Worm (Caenorhabditis elegans) whole organism, young adult: ENCODE data around the gene F47B8.3.

ENCODE experiments used
- B0019.2 ChIP-seq: fragments of 200-800 bp; sonication (Bioruptor generic); conservative IDR thresholded peaks from 2 replicates; pipeline ENCODE4 v1.3.6; 2022; ENCODE audit warnings: missing genetic modification reagents, missing genetic modification characterization, missing compliant biosample characterization
- B0261.1 ChIP-seq: sonication (generic microtip); optimal IDR thresholded peaks from 2 replicates; lab custom pipeline; 2016; ENCODE audit warnings: mild to moderate bottlenecking, missing genetic modification characterization, moderate library complexity, missing compliant biosample characterization
- C06A6.2 ChIP-seq: fragments of 200-800 bp; sonication (Bioruptor generic); conservative IDR thresholded peaks from 2 replicates; pipeline ENCODE4 v1.3.6; 2022; ENCODE audit warnings: missing genetic modification characterization, missing compliant biosample characterization
- D2030.7 ChIP-seq: fragments of 200-800 bp; sonication (Bioruptor generic); IDR thresholded peaks from 2 replicates; pipeline ENCODE4 v1.3.6; 2022; ENCODE audit warnings: missing genetic modification reagents, missing genetic modification characterization, missing compliant biosample characterization
- F23B12.7 ChIP-seq: sonication (generic microtip); optimal IDR thresholded peaks from 2 replicates; lab custom pipeline; 2017; ENCODE audit warnings: missing genetic modification characterization, mild to moderate bottlenecking, missing compliant biosample characterization, antibody characterized with exemption, moderate library complexity; ENCODE audit not compliant: insufficient read depth
- F49E8.2 ChIP-seq: sonication (generic microtip); optimal IDR thresholded peaks from 3 replicates; lab custom pipeline; 2017; ENCODE audit warnings: missing genetic modification characterization, mild to moderate bottlenecking, missing compliant biosample characterization, antibody characterized with exemption, moderate library complexity; ENCODE audit not compliant: insufficient read depth
- F57A8.1 ChIP-seq: fragments of 200-800 bp; sonication (Bioruptor generic); optimal IDR thresholded peaks from 2 replicates; lab custom pipeline; 2018; ENCODE audit warnings: mild to moderate bottlenecking, missing genetic modification characterization, moderate library complexity, missing compliant biosample characterization
- K11D2.4 ChIP-seq: fragments of 200-800 bp; sonication (Bioruptor generic); IDR thresholded peaks from 2 replicates; pipeline ENCODE4 v1.3.6; 2022; ENCODE audit warnings: missing genetic modification reagents, missing genetic modification characterization, missing compliant biosample characterization
- akir-1 ChIP-seq: fragments of 200-800 bp; sonication (Bioruptor generic); optimal IDR thresholded peaks from 2 replicates; lab custom pipeline; 2018; ENCODE audit warnings: mild to moderate bottlenecking, missing genetic modification characterization, moderate library complexity, missing compliant biosample characterization
- aptf-3 ChIP-seq: fragments of 200-800 bp; sonication (Bioruptor generic); IDR thresholded peaks from 2 replicates; pipeline ENCODE4 v1.3.6; 2022; ENCODE audit warnings: missing genetic modification characterization, missing compliant biosample characterization
- attf-6 ChIP-seq: fragments of 200-800 bp; sonication (Bioruptor generic); IDR thresholded peaks from 2 replicates; pipeline ENCODE4 v1.3.6; 2022; ENCODE audit warnings: missing genetic modification reagents, missing genetic modification characterization, missing compliant biosample characterization
- cebp-1 ChIP-seq, 2 experiments: fragments of 200-800 bp in 1 of 2; sonication (Bioruptor generic) in 1 of 2; sonication (generic microtip) in 1 of 2; IDR thresholded peaks in 1 of 2; optimal IDR thresholded peaks in 1 of 2; 2 replicates each; pipeline versions ENCODE4 v1.3.6 to Lab custom; 2017 to 2022; ENCODE audit warnings: missing compliant biosample characterization in 2 of 2, missing genetic modification characterization in 2 of 2, mild to moderate bottlenecking in 1 of 2, missing genetic modification reagents in 1 of 2, moderate library complexity in 1 of 2
- egl-44 ChIP-seq: fragments of 200-800 bp; sonication (Bioruptor generic); IDR thresholded peaks from 2 replicates; pipeline ENCODE4 v1.3.6; 2022; ENCODE audit warnings: missing genetic modification reagents, missing genetic modification characterization, missing compliant biosample characterization
- gei-17 ChIP-seq: fragments of 200-800 bp; sonication (Bioruptor generic); optimal IDR thresholded peaks from 2 replicates; lab custom pipeline; 2018; ENCODE audit warnings: mild to moderate bottlenecking, missing genetic modification characterization, missing compliant biosample characterization
- hmg-1.2 ChIP-seq: fragments of 200-800 bp; sonication (Bioruptor generic); IDR thresholded peaks from 2 replicates; pipeline ENCODE4 v1.3.6; 2022; ENCODE audit warnings: missing genetic modification reagents, missing genetic modification characterization, missing compliant biosample characterization
- hmg-20 ChIP-seq: fragments of 200-800 bp; sonication (Bioruptor generic); IDR thresholded peaks from 2 replicates; pipeline ENCODE4 v1.3.6; 2022; ENCODE audit warnings: missing genetic modification reagents, missing genetic modification characterization, missing compliant biosample characterization
- lin-35 ChIP-seq, 3 experiments: fragments of 150-350 bp in 2 of 3; sonication (generic microtip) in 1 of 3; optimal IDR thresholded peaks; 2 replicates each; lab custom pipeline; 2014 to 2018; ENCODE audit warnings: missing biosample characterization in 3 of 3, missing genetic modification characterization in 3 of 3, missing genetic modification reagents in 3 of 3
- lin-54 ChIP-seq: fragments of 200-800 bp; sonication (Bioruptor generic); optimal IDR thresholded peaks from 2 replicates; lab custom pipeline; 2018; ENCODE audit warnings: mild to moderate bottlenecking, missing genetic modification characterization, missing compliant biosample characterization
- lsy-27 ChIP-seq: sonication (generic microtip); optimal IDR thresholded peaks from 2 replicates; lab custom pipeline; 2017; ENCODE audit warnings: missing genetic modification characterization, mild to moderate bottlenecking, missing compliant biosample characterization, antibody characterized with exemption, missing genotype, borderline replicate concordance; ENCODE audit not compliant: insufficient read depth
- madf-3 ChIP-seq: fragments of 200-800 bp; sonication (Bioruptor generic); IDR thresholded peaks from 2 replicates; pipeline ENCODE4 v1.3.6; 2022; ENCODE audit warnings: missing genetic modification reagents, missing genetic modification characterization, missing compliant biosample characterization
- madf-6 ChIP-seq: fragments of 200-800 bp; sonication (Bioruptor generic); IDR thresholded peaks from 2 replicates; pipeline ENCODE4 v1.3.6; 2022; ENCODE audit warnings: missing genetic modification reagents, missing genetic modification characterization, missing compliant biosample characterization
- madf-8 ChIP-seq: fragments of 200-800 bp; sonication (Bioruptor generic); conservative IDR thresholded peaks from 2 replicates; pipeline ENCODE4 v1.3.6; 2022; ENCODE audit warnings: missing genetic modification reagents, missing genetic modification characterization, missing compliant biosample characterization
- mcd-1 ChIP-seq: fragments of 200-800 bp; sonication (Bioruptor generic); IDR thresholded peaks from 2 replicates; pipeline ENCODE4 v1.3.6; 2022; ENCODE audit warnings: missing genetic modification reagents, missing genetic modification characterization, missing compliant biosample characterization
- mel-28 ChIP-seq: sonication (generic microtip); optimal IDR thresholded peaks from 2 replicates; lab custom pipeline; 2016; ENCODE audit warnings: borderline replicate concordance, mild to moderate bottlenecking, missing genetic modification characterization, missing compliant biosample characterization
- mxl-1 ChIP-seq: sonication (generic microtip); optimal IDR thresholded peaks from 2 replicates; lab custom pipeline; 2016; ENCODE audit warnings: missing genetic modification characterization, missing compliant biosample characterization
- nfya-2 ChIP-seq: fragments of 200-800 bp; sonication (Bioruptor generic); IDR thresholded peaks from 2 replicates; pipeline ENCODE4 v1.3.6; 2022; ENCODE audit warnings: missing genetic modification reagents, missing genetic modification characterization, missing compliant biosample characterization
- nhr-179 ChIP-seq: sonication (generic microtip); optimal IDR thresholded peaks from 2 replicates; lab custom pipeline; 2016; ENCODE audit warnings: mild to moderate bottlenecking, missing genetic modification characterization, missing compliant biosample characterization
- pbrm-1 ChIP-seq: fragments of 200-800 bp; sonication (Bioruptor generic); IDR thresholded peaks from 2 replicates; pipeline ENCODE4 v1.3.6; 2022; ENCODE audit warnings: missing genetic modification reagents, missing genetic modification characterization, missing compliant biosample characterization
- pha-4 ChIP-seq: fragments of 150-350 bp; sonication (generic microtip); optimal IDR thresholded peaks from 2 replicates; lab custom pipeline; 2014; ENCODE audit warnings: missing biosample characterization, missing genetic modification reagents, missing genetic modification characterization
- snpc-1.1 ChIP-seq: sonication (generic microtip); optimal IDR thresholded peaks from 2 replicates; lab custom pipeline; 2017; ENCODE audit warnings: missing genetic modification characterization, mild to moderate bottlenecking, missing compliant biosample characterization, antibody characterized with exemption, moderate library complexity, missing genotype, missing genetic modification reagents; ENCODE audit not compliant: insufficient read depth
- snpc-3.4 ChIP-seq: sonication (generic microtip); optimal IDR thresholded peaks from 2 replicates; lab custom pipeline; 2017; ENCODE audit warnings: missing genetic modification characterization, mild to moderate bottlenecking, missing compliant biosample characterization, antibody characterized with exemption, moderate library complexity, missing genotype, missing genetic modification reagents
- snpc-4 ChIP-seq, 5 experiments: fragments of 150-350 bp in 1 of 5; sonication (generic microtip) in 4 of 5; optimal IDR thresholded peaks; 2 replicates each; lab custom pipeline; 2014 to 2018; ENCODE audit warnings: missing genetic modification characterization in 5 of 5, missing biosample characterization in 3 of 5, antibody characterized with exemption in 2 of 5, mild to moderate bottlenecking in 2 of 5, missing compliant biosample characterization in 2 of 5, missing genotype in 2 of 5, moderate library complexity in 2 of 5, missing genetic modification reagents in 1 of 5
- somi-1 ChIP-seq: fragments of 200-800 bp; sonication (Bioruptor generic); optimal IDR thresholded peaks from 2 replicates; lab custom pipeline; 2018; ENCODE audit warnings: mild to moderate bottlenecking, missing genetic modification characterization, missing compliant biosample characterization
- tbp1 ChIP-seq: fragments of 200-800 bp; sonication (Bioruptor generic); optimal IDR thresholded peaks from 2 replicates; lab custom pipeline; 2018; ENCODE audit warnings: mild to moderate bottlenecking, missing genetic modification characterization, missing compliant biosample characterization
- tlf-1 ChIP-seq: fragments of 200-800 bp; sonication (Bioruptor generic); optimal IDR thresholded peaks from 2 replicates; lab custom pipeline; 2018; ENCODE audit warnings: mild to moderate bottlenecking, missing genetic modification characterization, missing compliant biosample characterization
- zfh-2 ChIP-seq: fragments of 200-800 bp; sonication (Bioruptor generic); conservative IDR thresholded peaks from 2 replicates; pipeline ENCODE4 v1.3.6; 2022; ENCODE audit warnings: missing genetic modification reagents, missing genetic modification characterization, missing compliant biosample characterization
- zim-3 ChIP-seq: sonication (generic microtip); optimal IDR thresholded peaks from 2 replicates; lab custom pipeline; 2017; ENCODE audit warnings: mild to moderate bottlenecking, missing genetic modification characterization, moderate library complexity, missing compliant biosample characterization
- ztf-18 ChIP-seq: sonication (generic microtip); optimal IDR thresholded peaks from 2 replicates; lab custom pipeline; 2016; ENCODE audit warnings: missing genotype, mild to moderate bottlenecking, missing genetic modification characterization, missing compliant biosample characterization
- ztf-26 ChIP-seq: sonication (generic microtip); optimal IDR thresholded peaks from 2 replicates; lab custom pipeline; 2017; ENCODE audit warnings: missing genetic modification characterization, missing compliant biosample characterization
- ztf-6 ChIP-seq: fragments of 200-800 bp; sonication (Bioruptor generic); IDR thresholded peaks from 2 replicates; pipeline ENCODE4 v1.3.6; 2022; ENCODE audit warnings: missing genetic modification reagents, missing genetic modification characterization, missing compliant biosample characterization

F47B8.3 gene

DNA sequence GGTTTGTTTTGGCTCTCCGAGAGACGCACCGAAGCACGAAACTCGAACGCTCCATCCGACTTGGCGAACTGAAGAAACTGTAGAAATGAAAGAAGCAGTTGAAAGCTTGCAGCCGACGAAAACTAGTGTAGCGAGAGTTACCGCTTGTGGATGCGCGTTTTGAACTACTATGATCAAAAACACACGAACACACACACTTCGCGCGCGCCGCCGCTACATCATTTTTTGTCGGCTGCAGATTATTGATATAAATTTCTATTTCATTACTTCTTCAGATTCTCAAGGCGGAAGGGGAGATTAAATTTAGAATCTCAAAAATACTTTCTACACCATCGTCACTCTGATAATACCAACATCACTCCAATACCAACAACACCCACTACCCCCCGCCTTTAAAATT lies 39.2 kb upstream of the F47B8.3 start:
- TF ChIP-seq attf-6 (no peak), snpc-4 (GFP tag; optimal IDR thresholded peaks at IDR 0.05; lab: Kevin White, UChicago) (no peak), snpc-4 (tag; optimal IDR thresholded peaks at IDR 0.05; lab: Kevin White, UChicago) (peak in 3 of 4 experiments; percentile 49 to 94 (median 89))

DNA sequence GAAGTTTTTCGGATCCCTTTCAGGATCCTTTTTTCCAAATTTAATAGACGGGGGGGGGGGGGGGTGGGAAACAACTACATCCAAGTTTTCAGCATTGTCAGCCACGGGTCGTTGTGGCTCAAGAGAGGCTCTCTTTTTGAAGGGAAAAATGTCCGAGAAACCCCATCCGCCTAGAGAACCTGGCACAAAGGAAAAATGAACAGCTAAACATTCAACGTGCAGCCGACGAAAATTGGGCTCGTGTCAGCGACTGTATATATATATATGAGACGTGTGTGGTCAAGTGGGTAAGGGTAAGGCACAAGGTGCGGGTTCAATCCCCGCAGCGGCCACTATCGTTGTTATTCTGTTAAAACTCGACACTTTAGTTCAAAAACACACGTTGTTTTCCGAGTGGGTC lies 35.8 kb upstream of the F47B8.3 start, which contains the start of gene Y49A3A.4:
Y49A3A.4 (minus strand) TSS at position 314 of the 400 bp plus-strand sequence.
- no peak for TF ChIP-seq F49E8.2 (tag; lab: Kevin White, UChicago)
- TF ChIP-seq lsy-27 = no peak
- TF ChIP-seq hmg-1.2 (GFP tag; lab: Robert Waterston, UW) = peak; percentile 32; the same call in 1 of the 2 replicates
- no peak for TF ChIP-seq ztf-6
- TF ChIP-seq zim-3 (tag; lab: Kevin White, UChicago) = no peak
- no peak for TF ChIP-seq aptf-3
- TF ChIP-seq attf-6 = 0 out of 2 replicates have a peak, but pooled peaks have one; percentile 40
- TF ChIP-seq B0261.1 (tag; lab: Kevin White, UChicago) = no peak
- TF ChIP-seq snpc-4 (GFP tag; optimal IDR thresholded peaks at IDR 0.05; lab: Kevin White, UChicago) = peak; percentile 82
- TF ChIP-seq snpc-4 (tag; optimal IDR thresholded peaks at IDR 0.05; lab: Kevin White, UChicago) = peak; percentile 77 to 93 (median 83)
- TF ChIP-seq madf-3 (GFP tag; lab: Robert Waterston, UW) = no peak
- no peak for TF ChIP-seq madf-6 (GFP tag; lab: Robert Waterston, UW)
- TF ChIP-seq snpc-3.4 (tag; lab: Kevin White, UChicago) = no peak
- no peak for TF ChIP-seq nfya-2 (GFP tag; lab: Robert Waterston, UW)
- TF ChIP-seq zfh-2 (GFP tag; lab: Robert Waterston, UW) = 0 out of 2 replicates have a peak, but pooled peaks have one; percentile 23
- TF ChIP-seq nhr-179 (tag; lab: Kevin White, UChicago) = no peak
- TF ChIP-seq F57A8.1 (GFP tag; lab: Kevin White, UChicago) = no peak
- TF ChIP-seq somi-1 (GFP tag; lab: Kevin White, UChicago) = no peak
- TF ChIP-seq ztf-26 = no peak
- TF ChIP-seq D2030.7 (GFP tag; lab: Robert Waterston, UW) = peak; percentile 37; the same call in 1 of the 2 replicates
- no peak for TF ChIP-seq gei-17 (GFP tag; lab: Kevin White, UChicago)
- TF ChIP-seq egl-44 (GFP tag; lab: Robert Waterston, UW) = no peak
- TF ChIP-seq akir-1 (GFP tag; lab: Kevin White, UChicago) = no peak
- peak; percentile 47 for TF ChIP-seq tbp1 (GFP tag; lab: Kevin White, UChicago)
- no peak for TF ChIP-seq cebp-1 (GFP tag; IDR thresholded peaks at IDR 0.05; lab: Robert Waterston, UW)
- TF ChIP-seq cebp-1 (tag; optimal IDR thresholded peaks at IDR 0.05; lab: Kevin White, UChicago) = no peak
- TF ChIP-seq pbrm-1 (GFP tag; lab: Robert Waterston, UW) = 0 out of 2 replicates have a peak, but pooled peaks have one; percentile 38
- TF ChIP-seq pha-4 (tag; lab: Kevin White, UChicago) = no peak
- TF ChIP-seq tlf-1 (GFP tag; lab: Kevin White, UChicago) = no peak
- TF ChIP-seq hmg-20 = no peak
- TF ChIP-seq B0019.2 = no peak
- peak; percentile 18 for TF ChIP-seq ztf-18 (tag; lab: Kevin White, UChicago)
- TF ChIP-seq madf-8 (GFP tag; lab: Robert Waterston, UW) = no peak
- TF ChIP-seq lin-54 (GFP tag; lab: Kevin White, UChicago) = no peak
- TF ChIP-seq C06A6.2 = no peak
- no peak for TF ChIP-seq mxl-1 (tag; lab: Kevin White, UChicago)
- no peak for TF ChIP-seq mel-28 (tag; lab: Kevin White, UChicago)
- TF ChIP-seq F23B12.7 (tag; lab: Kevin White, UChicago) = no peak
- peak; percentile 85 for TF ChIP-seq snpc-1.1 (tag; lab: Kevin White, UChicago)
- TF ChIP-seq mcd-1 (GFP tag; lab: Robert Waterston, UW) = no peak
- no peak for TF ChIP-seq lin-35 (GFP tag; optimal IDR thresholded peaks at IDR 0.05; lab: Kevin White, UChicago)
- TF ChIP-seq K11D2.4 (GFP tag; lab: Robert Waterston, UW) = no peak
- TF ChIP-seq, all 124 proteins: peak for 9
